Fruit fly (Drosophila melanogaster) whole organism, wandering third instar larva: Measurements from ENCODE around the gene pon.
A peak's percentile ranks its signal among the peaks of the same experiment; 100 is the strongest.

Experiments
- Abd-B ChIP-seq: fragments of >200 bp; optimal IDR thresholded peaks from 2 replicates; lab custom pipeline; 2017; ENCODE audit warnings: missing biosample characterization, missing genetic modification characterization
- Dfd ChIP-seq: fragments of >200 bp; optimal IDR thresholded peaks from 2 replicates; lab custom pipeline; 2017; ENCODE audit warnings: missing biosample characterization, missing genetic modification characterization
- HLH106 ChIP-seq: fragments of 200-800 bp; optimal IDR thresholded peaks from 3 replicates; lab custom pipeline; 2019; ENCODE audit warnings: missing biosample characterization, mild to moderate bottlenecking, missing genetic modification characterization, moderate library complexity
- Hnf4 ChIP-seq: fragments of 200-800 bp; sonication (Bioruptor generic); optimal IDR thresholded peaks from 2 replicates; lab custom pipeline; 2016; ENCODE audit warnings: missing biosample characterization, mild to moderate bottlenecking, missing genetic modification characterization
- Hr78 ChIP-seq: fragments of >200 bp; optimal IDR thresholded peaks from 2 replicates; lab custom pipeline; 2017; ENCODE audit warnings: missing biosample characterization, missing genetic modification characterization
- Mio ChIP-seq: sonication (Bioruptor generic); optimal IDR thresholded peaks from 2 replicates; lab custom pipeline; 2016; ENCODE audit warnings: missing biosample characterization, missing genetic modification characterization
- dmrt93B ChIP-seq: fragments of 200-800 bp; sonication (Bioruptor generic); optimal IDR thresholded peaks from 2 replicates; lab custom pipeline; 2018; ENCODE audit warnings: missing biosample characterization, mild to moderate bottlenecking, missing genetic modification characterization
- jim ChIP-seq: fragments of 175-275, 200-325 bp; sonication (Bioruptor generic); optimal IDR thresholded peaks from 2 replicates; lab custom pipeline; 2016; ENCODE audit warnings: missing biosample characterization, mild to moderate bottlenecking, missing genetic modification characterization
- psq ChIP-seq: fragments of 200-800 bp; sonication (Bioruptor generic); optimal IDR thresholded peaks from 3 replicates; lab custom pipeline; 2017; ENCODE audit warnings: missing biosample characterization, mild to moderate bottlenecking, missing genetic modification characterization, moderate library complexity
- rgr ChIP-seq: fragments of 200-800 bp; sonication (Bioruptor generic); optimal IDR thresholded peaks from 3 replicates; lab custom pipeline; 2016; ENCODE audit warnings: missing biosample characterization, mild to moderate bottlenecking, missing genetic modification characterization

dm6 chrX:4679813-4680381, 43.8 kb downstream of the pon start:
- TF ChIP-seq Hr78 (GFP tag; lab: Kevin White, UChicago) (no peak), Dfd (GFP tag; lab: Kevin White, UChicago) (no peak), Mio (GFP tag; lab: Kevin White, UChicago) (no peak), jim (GFP tag; lab: Kevin White, UChicago) (no peak), psq (GFP tag; lab: Kevin White, UChicago) (peak; percentile 10), dmrt93B (peak; percentile 13), Hnf4 (GFP tag; lab: Kevin White, UChicago) (peak; percentile 51), Abd-B (no peak), rgr (peak; percentile 46), HLH106 (tag; lab: Kevin White, UChicago) (peak; percentile 52)
